Fruit fly (Drosophila melanogaster) whole organism, pupa: ENCODE data around the gene CG34180.

Experiments
- CG10348 ChIP-seq: fragments of 200-800 bp; sonication (Bioruptor generic); IDR thresholded peaks from 2 replicates; pipeline ENCODE4 v1.3.6; 2022; ENCODE audit warnings: missing biosample characterization, missing genetic modification characterization
- CG12605 ChIP-seq: fragments of 200-800 bp; sonication (Bioruptor generic); IDR thresholded peaks from 2 replicates; pipeline ENCODE4 v1.3.6; 2022; ENCODE audit warnings: missing biosample characterization, missing genetic modification characterization
- CG13204 ChIP-seq: fragments of 200-800 bp; sonication (Bioruptor generic); optimal IDR thresholded peaks from 2 replicates; lab custom pipeline; 2018; ENCODE audit warnings: missing biosample characterization, mild to moderate bottlenecking, missing genetic modification characterization, moderate library complexity
- CG14655 ChIP-seq: fragments of 200-800 bp; sonication (Bioruptor generic); optimal IDR thresholded peaks from 3 replicates; lab custom pipeline; 2017; ENCODE audit warnings: mild to moderate bottlenecking, missing biosample characterization, missing genetic modification reagents, missing genetic modification characterization
- CG15710 ChIP-seq: fragments of 200-800 bp; sonication (Bioruptor generic); optimal IDR thresholded peaks from 2 replicates; lab custom pipeline; 2018; ENCODE audit warnings: missing biosample characterization, mild to moderate bottlenecking, missing genetic modification characterization, moderate library complexity
- CG17806 ChIP-seq: fragments of 200-800 bp; sonication (Bioruptor generic); optimal IDR thresholded peaks from 2 replicates; lab custom pipeline; 2018; ENCODE audit warnings: missing biosample characterization, mild to moderate bottlenecking, missing genetic modification characterization, moderate library complexity
- CG32121 ChIP-seq: fragments of 200-800 bp; sonication (Bioruptor generic); IDR thresholded peaks from 2 replicates; pipeline ENCODE4 v1.3.6; 2022; ENCODE audit warnings: missing biosample characterization, missing genetic modification characterization
- CG34367 ChIP-seq: fragments of 200-800 bp; sonication (Bioruptor generic); optimal IDR thresholded peaks from 2 replicates; lab custom pipeline; 2018; ENCODE audit warnings: missing biosample characterization, mild to moderate bottlenecking, missing genetic modification characterization
- CG4496 ChIP-seq: fragments of 200-800 bp; sonication (Bioruptor generic); IDR thresholded peaks from 3 replicates; pipeline ENCODE4 v1.3.6; 2022; ENCODE audit warnings: missing biosample characterization, missing genetic modification characterization
- CG8159 ChIP-seq: fragments of 200-800 bp; sonication (Bioruptor generic); optimal IDR thresholded peaks from 3 replicates; lab custom pipeline; 2018; ENCODE audit warnings: missing biosample characterization, mild to moderate bottlenecking, missing genetic modification characterization, moderate library complexity
- CG8301 ChIP-seq: fragments of 200-800 bp; sonication (Bioruptor generic); optimal IDR thresholded peaks from 2 replicates; lab custom pipeline; 2018; ENCODE audit warnings: missing biosample characterization, mild to moderate bottlenecking, missing genetic modification characterization
- CG9948 ChIP-seq: fragments of 200-800 bp; sonication (Bioruptor generic); optimal IDR thresholded peaks from 2 replicates; lab custom pipeline; 2018; ENCODE audit warnings: missing biosample characterization, mild to moderate bottlenecking, missing genetic modification characterization, moderate library complexity
- D1 ChIP-seq: fragments of 200-800 bp; sonication (Bioruptor generic); optimal IDR thresholded peaks from 2 replicates; lab custom pipeline; 2018; ENCODE audit warnings: missing biosample characterization, mild to moderate bottlenecking, missing genetic modification characterization, moderate library complexity
- EcR ChIP-seq: fragments of 200-800 bp; sonication (Bioruptor generic); optimal IDR thresholded peaks from 3 replicates; lab custom pipeline; 2019; ENCODE audit warnings: missing biosample characterization, missing genetic modification characterization, mild to moderate bottlenecking, moderate library complexity, missing genetic modification reagents
- Ets98B ChIP-seq: fragments of 200-800 bp; sonication (Bioruptor generic); IDR thresholded peaks from 2 replicates; pipeline ENCODE4 v1.3.6; 2022; ENCODE audit warnings: missing biosample characterization, missing genetic modification characterization
- Pif1A ChIP-seq: fragments of 200-800 bp; sonication (Bioruptor generic); optimal IDR thresholded peaks from 3 replicates; lab custom pipeline; 2016; ENCODE audit warnings: missing biosample characterization, missing genetic modification characterization
- Pif1B ChIP-seq: fragments of 200-800 bp; sonication (Bioruptor generic); optimal IDR thresholded peaks from 3 replicates; lab custom pipeline; 2016; ENCODE audit warnings: missing biosample characterization, missing genetic modification characterization
- Snoo ChIP-seq: fragments of 200-800 bp; sonication (Bioruptor generic); optimal IDR thresholded peaks from 3 replicates; lab custom pipeline; 2017; ENCODE audit warnings: missing biosample characterization, mild to moderate bottlenecking, missing genetic modification characterization, inconsistent platforms
- fd96Ca ChIP-seq: fragments of 200-800 bp; sonication (Bioruptor generic); IDR thresholded peaks from 3 replicates; pipeline ENCODE4 v1.3.6; 2022; ENCODE audit warnings: missing biosample characterization, missing genetic modification characterization
- gl ChIP-seq: fragments of 200-800 bp; sonication (Bioruptor generic); optimal IDR thresholded peaks from 2 replicates; lab custom pipeline; 2018; ENCODE audit warnings: missing biosample characterization, mild to moderate bottlenecking, missing genetic modification characterization
- rn ChIP-seq: fragments of 200-800 bp; sonication (Bioruptor generic); IDR thresholded peaks from 2 replicates; pipeline ENCODE4 v1.3.6; 2022; ENCODE audit warnings: missing biosample characterization, missing genetic modification characterization

Gene CG34180

DNA sequence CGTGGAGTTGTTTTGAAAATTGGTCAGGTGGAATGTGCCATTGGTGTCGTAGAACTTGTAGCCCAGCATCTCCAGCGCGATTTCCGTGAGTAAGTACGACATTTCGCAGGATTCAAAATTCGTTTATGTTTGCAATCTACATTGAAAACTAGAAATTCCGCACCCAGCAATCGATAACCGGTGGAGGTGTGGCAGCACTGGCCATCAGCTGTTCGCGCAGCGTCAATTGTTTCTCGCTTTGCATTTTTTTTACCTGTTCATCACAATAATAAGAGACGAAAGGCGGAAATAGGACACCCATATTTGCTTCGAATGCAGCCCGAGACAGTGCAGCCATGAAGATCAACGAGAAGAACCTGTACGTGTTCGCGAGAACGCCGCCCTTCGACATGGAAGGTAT, 11.8 kb upstream of the CG34180 start, which contains the start of the genes CG34179 and slmo:
Gene CG34179, minus strand, starts transcription at position 165 of the 400 bp plus-strand sequence.
Gene slmo, minus strand, starts transcription at position 165 of the 400 bp plus-strand sequence.
- TF ChIP-seq EcR (GFP tag; lab: Kevin White, UChicago): no peak
- no peak for TF ChIP-seq CG4496
- no peak for TF ChIP-seq CG8159 (tag; lab: Kevin White, UChicago)
- TF ChIP-seq rn: no peak
- TF ChIP-seq D1 (tag; lab: Kevin White, UChicago): no peak
- TF ChIP-seq CG9948 (tag; lab: Kevin White, UChicago): no peak
- TF ChIP-seq CG15710 (tag; lab: Kevin White, UChicago): no peak

DNA sequence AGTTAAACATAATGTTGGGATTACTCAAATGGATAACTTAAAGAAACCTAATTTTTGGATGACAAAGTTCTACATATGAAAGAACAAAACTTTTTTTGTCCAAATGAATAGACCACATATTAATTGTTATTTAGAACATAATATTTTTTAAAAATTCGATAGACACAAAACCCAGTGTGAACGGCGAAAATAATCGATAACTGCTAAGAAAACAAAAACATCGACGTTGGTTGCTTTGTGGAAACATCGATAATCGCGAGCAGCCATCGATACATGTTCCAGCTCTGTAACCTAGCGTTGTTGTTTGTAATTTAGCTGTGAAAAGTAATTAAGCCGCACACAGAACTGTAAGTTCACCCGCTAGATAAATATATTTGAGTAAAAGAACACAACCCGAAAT, 9.7 kb upstream of the CG34180 start, which contains the start of gene CG9135:
Gene CG9135, plus strand, starts transcription at position 226 of the 400 bp plus-strand sequence.
- no peak for TF ChIP-seq CG17806 (tag; lab: Kevin White, UChicago)
- TF ChIP-seq CG8159 (tag; lab: Kevin White, UChicago): no peak
- no peak for TF ChIP-seq rn
- TF ChIP-seq D1 (tag; lab: Kevin White, UChicago): no peak
- TF ChIP-seq CG4496: peak; percentile 8; the same call in 1 of the 3 replicates

DNA sequence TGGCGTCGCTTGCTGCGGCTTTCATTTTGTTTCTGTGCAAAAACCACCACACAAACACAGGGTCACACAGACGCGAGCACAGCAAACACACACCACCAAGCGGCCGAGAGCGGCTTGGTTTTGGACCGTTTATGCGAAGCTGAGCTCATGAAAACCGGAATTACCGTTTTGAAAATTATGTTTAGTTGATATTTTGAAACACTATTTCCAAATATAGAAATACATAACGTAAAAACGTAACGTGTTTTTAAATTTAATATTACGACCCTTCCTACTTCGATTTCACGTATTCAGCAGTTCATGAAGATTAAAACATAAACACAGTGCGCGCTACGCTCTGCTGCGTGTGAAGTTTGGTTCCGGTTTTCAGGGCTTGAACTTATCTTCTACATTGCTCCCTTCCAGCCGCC, 9.1 kb upstream of the CG34180 start:
- peak; percentile 93 for TF ChIP-seq CG17806 (tag; lab: Kevin White, UChicago)
- TF ChIP-seq Pif1B (GFP tag; lab: Kevin White, UChicago): peak; percentile 96
- peak; percentile 65; the same call in 1 of the 2 replicates for TF ChIP-seq rn
- no peak for TF ChIP-seq CG10348 (GFP tag; lab: Robert Waterston, UW)
- peak; percentile 97 for TF ChIP-seq CG12605 (GFP tag; lab: Robert Waterston, UW)
- TF ChIP-seq Snoo: peak; percentile 96
- peak; percentile 94 for TF ChIP-seq CG34367
- TF ChIP-seq Ets98B (GFP tag; lab: Robert Waterston, UW): peak; percentile 97
- peak; percentile 95 for TF ChIP-seq CG32121 (GFP tag; lab: Robert Waterston, UW)
- TF ChIP-seq CG9948 (tag; lab: Kevin White, UChicago): peak; percentile 90
- peak; percentile 96 for TF ChIP-seq CG4496
- TF ChIP-seq CG15710 (tag; lab: Kevin White, UChicago): peak; percentile 94
- peak; percentile 93 for TF ChIP-seq CG13204
- TF ChIP-seq CG8159 (tag; lab: Kevin White, UChicago): peak; percentile 94
- TF ChIP-seq EcR (GFP tag; lab: Kevin White, UChicago): peak; percentile 72
- TF ChIP-seq fd96Ca (GFP tag; lab: Robert Waterston, UW): peak; percentile 94
- TF ChIP-seq Pif1A (GFP tag; lab: Kevin White, UChicago): peak; percentile 98
- TF ChIP-seq CG14655 (GFP tag; lab: Kevin White, UChicago): peak; percentile 93
- TF ChIP-seq D1 (tag; lab: Kevin White, UChicago): no peak
- peak; percentile 93 for TF ChIP-seq gl (tag; lab: Kevin White, UChicago)
- peak; percentile 97 for TF ChIP-seq CG8301 (tag; lab: Kevin White, UChicago)

DNA sequence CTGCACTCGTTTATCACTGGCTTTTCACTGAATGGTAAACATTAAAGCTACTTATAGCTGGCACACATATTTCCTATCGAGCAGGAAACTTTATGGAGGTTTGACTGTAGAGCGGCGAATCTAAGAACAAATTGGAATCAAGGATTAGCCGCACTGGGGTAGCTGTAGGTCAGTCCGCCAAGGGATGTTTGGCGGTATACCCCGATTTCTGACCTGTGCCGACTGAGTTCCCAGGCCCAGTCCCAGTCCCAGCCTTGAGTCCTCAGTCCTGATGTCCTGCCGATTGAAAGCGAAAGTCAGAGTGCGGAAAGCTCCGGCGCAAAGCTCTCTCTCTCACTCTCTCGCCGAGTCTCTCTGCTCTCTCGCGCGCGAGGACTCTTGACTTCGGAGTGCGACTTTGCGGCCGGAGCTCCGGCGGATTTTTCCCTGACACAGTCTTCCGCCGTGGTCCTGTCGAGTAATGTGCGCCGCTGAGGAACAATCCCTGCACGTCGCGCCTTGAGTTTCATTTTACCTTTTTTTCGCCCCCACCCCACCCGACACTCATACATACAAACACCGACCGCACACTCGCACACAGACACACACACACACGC, 6.3 kb upstream of the CG34180 start, which contains the start of gene CG13995:
Gene CG13995, plus strand, starts transcription at position 429 of the 596 bp plus-strand sequence.
- TF ChIP-seq rn (no peak), D1 (tag; lab: Kevin White, UChicago) (no peak), CG32121 (GFP tag; lab: Robert Waterston, UW) (peak; percentile 19; the same call in 1 of the 2 replicates), CG12605 (GFP tag; lab: Robert Waterston, UW) (0 out of 2 replicates have a peak, but pooled peaks have one; percentile 11), CG9948 (tag; lab: Kevin White, UChicago) (no peak), Pif1B (GFP tag; lab: Kevin White, UChicago) (no peak), CG13204 (peak; percentile 9), CG15710 (tag; lab: Kevin White, UChicago) (no peak), CG14655 (GFP tag; lab: Kevin White, UChicago) (no peak), CG8301 (tag; lab: Kevin White, UChicago) (no peak), Pif1A (GFP tag; lab: Kevin White, UChicago) (no peak), Ets98B (GFP tag; lab: Robert Waterston, UW) (peak; percentile 28; the same call in 1 of the 2 replicates), CG4496 (0 out of 3 replicates have a peak, but pooled peaks have one; percentile 42), gl (tag; lab: Kevin White, UChicago) (peak; percentile 26)

DNA sequence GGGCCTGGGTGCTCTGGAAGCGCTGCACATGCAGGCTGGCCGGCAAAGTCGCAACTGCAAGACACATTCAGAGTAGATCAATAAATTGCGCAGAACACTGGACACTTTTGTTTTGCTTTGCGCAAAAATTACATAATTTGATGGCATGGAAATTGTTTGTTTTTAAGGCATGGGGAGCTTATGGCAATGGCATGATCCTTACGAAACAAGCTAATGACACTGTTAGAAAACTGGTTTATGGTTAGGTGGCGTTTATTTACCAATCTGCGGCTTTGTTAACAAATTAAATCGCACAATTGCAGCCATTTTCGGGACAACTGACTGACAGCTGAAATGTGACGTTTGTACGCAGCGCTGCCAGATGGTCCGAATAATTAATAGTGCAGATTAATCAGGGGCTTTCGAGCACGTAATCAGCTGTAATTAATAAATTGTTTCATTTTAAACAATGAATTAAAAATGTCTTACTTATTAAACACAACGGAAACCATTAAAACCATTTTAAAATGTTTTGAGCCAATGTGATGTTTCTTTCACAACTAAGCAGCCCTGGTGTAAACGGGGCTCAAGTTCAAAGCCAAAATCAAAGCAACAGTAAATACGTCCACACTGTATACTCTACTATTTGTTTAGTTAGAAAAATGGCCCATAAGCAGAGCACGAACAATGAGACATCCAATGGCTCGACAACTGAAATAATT, 2.2 kb downstream of the CG34180 start, which contains the start of the genes ND-51 and CG13994:
Gene ND-51, minus strand, starts transcription at position 376 of the 701 bp plus-strand sequence.
Gene CG13994, plus strand, starts transcription at position 608 of the 701 bp plus-strand sequence.
- peak; percentile 45 for TF ChIP-seq CG34367
- TF ChIP-seq CG15710 (tag; lab: Kevin White, UChicago): peak; percentile 61
- no peak for TF ChIP-seq CG13204
- TF ChIP-seq CG10348 (GFP tag; lab: Robert Waterston, UW): no peak
- peak; percentile 73 for TF ChIP-seq rn
- peak; percentile 79 for TF ChIP-seq Ets98B (GFP tag; lab: Robert Waterston, UW)
- peak; percentile 29 for TF ChIP-seq EcR (GFP tag; lab: Kevin White, UChicago)
- TF ChIP-seq CG32121 (GFP tag; lab: Robert Waterston, UW): peak; percentile 78
- peak; percentile 69 for TF ChIP-seq CG17806 (tag; lab: Kevin White, UChicago)
- peak; percentile 57 for TF ChIP-seq CG9948 (tag; lab: Kevin White, UChicago)
- no peak for TF ChIP-seq CG8301 (tag; lab: Kevin White, UChicago)
- no peak for TF ChIP-seq Pif1B (GFP tag; lab: Kevin White, UChicago)
- peak; percentile 86 for TF ChIP-seq CG4496
- peak; percentile 46 for TF ChIP-seq CG12605 (GFP tag; lab: Robert Waterston, UW)
- peak; percentile 69 for TF ChIP-seq Snoo
- peak; percentile 8 for TF ChIP-seq gl (tag; lab: Kevin White, UChicago)
- TF ChIP-seq fd96Ca (GFP tag; lab: Robert Waterston, UW): peak; percentile 88
- TF ChIP-seq CG8159 (tag; lab: Kevin White, UChicago): peak; percentile 74
